Worm (Caenorhabditis elegans) whole organism, L1 larva: ENCODE results near the gene F26F12.2.

Experiments
- dsc-1 ChIP-seq: sonication (generic microtip); optimal IDR thresholded peaks from 2 replicates; lab custom pipeline; 2016; ENCODE audit warnings: mild to moderate bottlenecking, missing genetic modification characterization, missing compliant biosample characterization
- elt-3 ChIP-seq, 6 experiments: fragments of 150-350 bp in 1 of 6; sonication (generic microtip); optimal IDR thresholded peaks; 2 replicates each; lab custom pipeline; 2017 to 2018; ENCODE audit warnings: missing biosample characterization in 6 of 6, missing genetic modification characterization in 6 of 6, inconsistent platforms in 1 of 6
- lin-35 ChIP-seq, 2 experiments: fragments of 150-350 bp; optimal IDR thresholded peaks; 2 replicates each; lab custom pipeline; 2014; ENCODE audit warnings: missing biosample characterization in 2 of 2, missing genetic modification characterization in 2 of 2, missing genetic modification reagents in 2 of 2
- pqm-1 ChIP-seq: sonication (generic microtip); optimal IDR thresholded peaks from 3 replicates; lab custom pipeline; 2017; ENCODE audit warnings: missing biosample characterization, missing genetic modification characterization
- sptf-1 ChIP-seq: fragments of 150-350 bp; optimal IDR thresholded peaks from 2 replicates; lab custom pipeline; 2014; ENCODE audit warnings: missing biosample characterization, missing genetic modification characterization

- TF ChIP-seq lin-35 (GFP tag; optimal IDR thresholded peaks at IDR 0.05; lab: Kevin White, UChicago) (peak in 1 of 2 experiments; percentile 55), sptf-1 (no peak), elt-3 (tag; optimal IDR thresholded peaks at IDR 0.05; lab: Kevin White, UChicago) (no peak), dsc-1 (tag; lab: Kevin White, UChicago) (no peak), pqm-1 (tag; lab: Kevin White, UChicago) (no peak)
These were observed 4.2 kb upstream of the F26F12.2 start for ce11 chrV:5842507-5843144.
